Fruit fly (Drosophila melanogaster) whole organism, embryonic: Measurements from ENCODE around the gene CG34461.

Experiments used
- CG10147 ChIP-seq: fragments of 200-800 bp; sonication (Bioruptor generic); optimal IDR thresholded peaks from 2 replicates; lab custom pipeline; 2019; ENCODE audit warnings: missing biosample characterization, mild to moderate bottlenecking, missing genetic modification characterization, moderate library complexity
- CG10366 ChIP-seq: fragments of 200-800 bp; sonication (Bioruptor generic); IDR thresholded peaks from 2 replicates; pipeline ENCODE4 v1.3.6; 2022; ENCODE audit warnings: missing biosample characterization, missing genetic modification characterization
- CG11093 ChIP-seq: fragments of 200-800 bp; sonication (Bioruptor generic); IDR thresholded peaks from 3 replicates; pipeline ENCODE4 v1.3.6; 2022; ENCODE audit warnings: missing biosample characterization, missing genetic modification characterization
- CG1233 ChIP-seq: fragments of 200-800 bp; sonication (Bioruptor generic); optimal IDR thresholded peaks from 4 replicates; lab custom pipeline; 2018; ENCODE audit warnings: missing biosample characterization, mild to moderate bottlenecking, missing genetic modification characterization
- CG13123 ChIP-seq: fragments of 200-800 bp; sonication (Bioruptor generic); optimal IDR thresholded peaks from 2 replicates; lab custom pipeline; 2016; ENCODE audit warnings: missing biosample characterization, missing genetic modification characterization
- CG1602 ChIP-seq: fragments of 200-800 bp; sonication (Bioruptor generic); optimal IDR thresholded peaks from 3 replicates; lab custom pipeline; 2016; ENCODE audit warnings: missing biosample characterization, missing genetic modification characterization
- CG17359 ChIP-seq: fragments of 200-800 bp; sonication (Bioruptor generic); optimal IDR thresholded peaks from 3 replicates; lab custom pipeline; 2018; ENCODE audit warnings: missing biosample characterization, mild to moderate bottlenecking, missing genetic modification characterization, moderate library complexity
- CG17568 ChIP-seq: fragments of 200-800 bp; sonication (Bioruptor generic); optimal IDR thresholded peaks from 2 replicates; lab custom pipeline; 2018; ENCODE audit warnings: missing biosample characterization, mild to moderate bottlenecking, missing genetic modification characterization, moderate library complexity
- CG17912 ChIP-seq: fragments of 200-800 bp; sonication (Bioruptor generic); optimal IDR thresholded peaks from 2 replicates; lab custom pipeline; 2018; ENCODE audit warnings: missing biosample characterization, mild to moderate bottlenecking, missing genetic modification characterization
- CG1792 ChIP-seq: fragments of 200-800 bp; sonication (Bioruptor generic); optimal IDR thresholded peaks from 2 replicates; lab custom pipeline; 2016; ENCODE audit warnings: missing biosample characterization, missing genetic modification characterization
- CG18011 ChIP-seq: fragments of 200-800 bp; sonication (Bioruptor generic); optimal IDR thresholded peaks from 2 replicates; lab custom pipeline; 2017; ENCODE audit warnings: missing biosample characterization, missing genetic modification characterization, mild to moderate bottlenecking, moderate library complexity, missing genotype
- CG18599 ChIP-seq: fragments of 200-800 bp; sonication (Bioruptor generic); optimal IDR thresholded peaks from 3 replicates; lab custom pipeline; 2017; ENCODE audit warnings: missing biosample characterization, missing genetic modification characterization, mild to moderate bottlenecking, moderate library complexity, missing genetic modification reagents
- CG2875 ChIP-seq: fragments of 200-800 bp; sonication (Bioruptor generic); optimal IDR thresholded peaks from 2 replicates; lab custom pipeline; 2017; ENCODE audit warnings: missing biosample characterization, mild to moderate bottlenecking, missing genetic modification characterization, missing genetic modification reagents
- CG4282 ChIP-seq: fragments of 200-800 bp; sonication (Bioruptor generic); optimal IDR thresholded peaks from 2 replicates; lab custom pipeline; 2016; ENCODE audit warnings: missing biosample characterization, missing genetic modification characterization
- CG4424 ChIP-seq: fragments of 200-800 bp; sonication (Bioruptor generic); optimal IDR thresholded peaks from 3 replicates; lab custom pipeline; 2016; ENCODE audit warnings: missing biosample characterization, missing genetic modification characterization
- CG4730 ChIP-seq: fragments of 200-800 bp; sonication (Bioruptor generic); IDR thresholded peaks from 2 replicates; pipeline ENCODE4 v1.3.6; 2022; ENCODE audit warnings: missing biosample characterization, missing genetic modification characterization
- CG7839 ChIP-seq: fragments of 200-800 bp; sonication (Bioruptor generic); optimal IDR thresholded peaks from 3 replicates; lab custom pipeline; 2018; ENCODE audit warnings: missing biosample characterization, mild to moderate bottlenecking, missing genetic modification characterization, moderate library complexity
- Dbx ChIP-seq: fragments of 200-800 bp; sonication (Bioruptor generic); IDR thresholded peaks from 3 replicates; pipeline ENCODE4 v1.3.6; 2022; ENCODE audit warnings: missing biosample characterization, missing genetic modification characterization
- Dfd ChIP-seq, 2 experiments: fragments of >200 bp; optimal IDR thresholded peaks; 2 replicates each; lab custom pipeline; 2017; ENCODE audit warnings: missing biosample characterization in 2 of 2, missing genetic modification characterization in 2 of 2
- Ets97D ChIP-seq: fragments of 200-800 bp; sonication (Bioruptor generic); optimal IDR thresholded peaks from 3 replicates; lab custom pipeline; 2016; ENCODE audit warnings: missing biosample characterization, missing genetic modification characterization
- Hr78 ChIP-seq, 2 experiments: fragments of 200-800 bp in 1 of 2; fragments of >200 bp in 1 of 2; sonication (Bioruptor generic) in 1 of 2; optimal IDR thresholded peaks; 2 replicates each; lab custom pipeline; 2017 to 2019; ENCODE audit warnings: missing biosample characterization in 2 of 2, missing genetic modification characterization in 2 of 2, mild to moderate bottlenecking in 1 of 2, moderate library complexity in 1 of 2
- Hsf ChIP-seq: fragments of 200-800 bp; sonication (Bioruptor generic); optimal IDR thresholded peaks from 3 replicates; lab custom pipeline; 2016; ENCODE audit warnings: missing biosample characterization, missing genetic modification characterization
- Myb ChIP-seq: fragments of 200-800 bp; sonication (Bioruptor generic); optimal IDR thresholded peaks from 2 replicates; lab custom pipeline; 2016; ENCODE audit warnings: missing biosample characterization, missing genetic modification characterization
- Nf-YA ChIP-seq: fragments of 200-800 bp; sonication (Bioruptor generic); IDR thresholded peaks from 2 replicates; pipeline ENCODE4 v1.3.6; 2022; ENCODE audit warnings: missing biosample characterization, missing genetic modification characterization
- Pdp1 ChIP-seq, 2 experiments: fragments of 200-800 bp; sonication (Bioruptor generic); optimal IDR thresholded peaks; 3 replicates each; lab custom pipeline; 2016; ENCODE audit warnings: missing biosample characterization in 2 of 2, missing genetic modification characterization in 2 of 2, mild to moderate bottlenecking in 1 of 2, moderate library complexity in 1 of 2
- Sin3A ChIP-seq: fragments of >200 bp; optimal IDR thresholded peaks from 2 replicates; lab custom pipeline; 2018
- Sox100B ChIP-seq: fragments of 200-800 bp; sonication (Bioruptor generic); optimal IDR thresholded peaks from 3 replicates; lab custom pipeline; 2018; ENCODE audit warnings: missing biosample characterization, mild to moderate bottlenecking, missing genetic modification characterization
- Spps ChIP-seq: fragments of 200-800 bp; sonication (Bioruptor generic); optimal IDR thresholded peaks from 2 replicates; lab custom pipeline; 2018; ENCODE audit warnings: missing biosample characterization, mild to moderate bottlenecking, missing genetic modification characterization
- YL-1 ChIP-seq: fragments of 200-800 bp; sonication (Bioruptor generic); optimal IDR thresholded peaks from 3 replicates; lab custom pipeline; 2017; ENCODE audit warnings: missing biosample characterization, mild to moderate bottlenecking, missing genetic modification characterization
- al ChIP-seq: fragments of 200-800 bp; sonication (Bioruptor generic); IDR thresholded peaks from 2 replicates; pipeline ENCODE4 v1.3.6; 2022; ENCODE audit warnings: missing biosample characterization, missing genetic modification characterization
- ash1 ChIP-seq: fragments of 200-800 bp; sonication (Bioruptor generic); optimal IDR thresholded peaks from 2 replicates; lab custom pipeline; 2018; ENCODE audit warnings: missing biosample characterization, mild to moderate bottlenecking, missing genetic modification characterization
- bab2 ChIP-seq: fragments of 200-800 bp; sonication (Bioruptor generic); optimal IDR thresholded peaks from 2 replicates; lab custom pipeline; 2016; ENCODE audit warnings: missing biosample characterization, missing genetic modification characterization
- chinmo ChIP-seq: fragments of 200-800 bp; sonication (Bioruptor generic); IDR thresholded peaks from 4 replicates; pipeline ENCODE4 v1.3.6; 2022; ENCODE audit warnings: missing biosample characterization, missing genetic modification characterization; ENCODE audit not compliant: partially characterized antibody
- croc ChIP-seq: fragments of 200-800 bp; sonication (Bioruptor generic); conservative IDR thresholded peaks from 3 replicates; pipeline ENCODE4 v1.3.6; 2022; ENCODE audit warnings: missing biosample characterization, missing genetic modification characterization
- crp ChIP-seq, 2 experiments: fragments of 200-800 bp; sonication (Bioruptor generic); optimal IDR thresholded peaks; 2 replicates in 1 of 2; 3 replicates in 1 of 2; lab custom pipeline; 2017; ENCODE audit warnings: missing biosample characterization in 2 of 2, missing genetic modification characterization in 2 of 2, mild to moderate bottlenecking in 1 of 2, moderate library complexity in 1 of 2
- ems ChIP-seq: fragments of 200-800 bp; sonication (Bioruptor generic); optimal IDR thresholded peaks from 3 replicates; lab custom pipeline; 2016; ENCODE audit warnings: missing biosample characterization, missing genetic modification characterization
- ftz-f1 ChIP-seq: fragments of 200-800 bp; sonication (Bioruptor generic); optimal IDR thresholded peaks from 2 replicates; lab custom pipeline; 2016; ENCODE audit warnings: missing biosample characterization, missing genetic modification characterization
- grau ChIP-seq: fragments of 200-800 bp; optimal IDR thresholded peaks from 3 replicates; lab custom pipeline; 2019; ENCODE audit warnings: missing biosample characterization, mild to moderate bottlenecking, missing genetic modification characterization, moderate library complexity
- gro ChIP-seq: fragments of 200-800 bp; sonication (Bioruptor generic); optimal IDR thresholded peaks from 2 replicates; lab custom pipeline; 2016; ENCODE audit warnings: missing biosample characterization, missing genetic modification characterization
- hbn ChIP-seq: fragments of 200-800 bp; sonication (Bioruptor generic); IDR thresholded peaks from 2 replicates; pipeline ENCODE4 v1.3.6; 2022; ENCODE audit warnings: missing biosample characterization, missing genetic modification characterization; ENCODE audit not compliant: partially characterized antibody
- ind ChIP-seq: fragments of 200-800 bp; sonication (Bioruptor generic); optimal IDR thresholded peaks from 3 replicates; lab custom pipeline; 2016; ENCODE audit warnings: missing biosample characterization, missing genetic modification characterization
- kay ChIP-seq: fragments of 200-800 bp; sonication (Bioruptor generic); optimal IDR thresholded peaks from 2 replicates; lab custom pipeline; 2016; ENCODE audit warnings: missing biosample characterization, missing genetic modification characterization
- ken ChIP-seq: fragments of 200-800 bp; sonication (Bioruptor generic); IDR thresholded peaks from 3 replicates; pipeline ENCODE4 v1.3.6; 2022; ENCODE audit warnings: missing biosample characterization, missing genetic modification characterization
- knrl ChIP-seq: fragments of 200-800 bp; sonication (Bioruptor generic); IDR thresholded peaks from 3 replicates; pipeline ENCODE4 v1.3.6; 2022; ENCODE audit warnings: missing biosample characterization, missing genetic modification characterization; ENCODE audit not compliant: partially characterized antibody
- lab ChIP-seq: fragments of 200-800 bp; sonication (Bioruptor generic); optimal IDR thresholded peaks from 3 replicates; lab custom pipeline; 2017; ENCODE audit warnings: missing biosample characterization, missing genetic modification characterization, mild to moderate bottlenecking, moderate library complexity, missing genetic modification reagents
- lilli ChIP-seq: fragments of 200-800 bp; sonication (Bioruptor generic); optimal IDR thresholded peaks from 3 replicates; lab custom pipeline; 2016; ENCODE audit warnings: missing biosample characterization, missing genetic modification characterization
- lmd ChIP-seq: fragments of 200-800 bp; sonication (Bioruptor generic); IDR thresholded peaks from 2 replicates; pipeline ENCODE4 v1.3.6; 2022; ENCODE audit warnings: missing biosample characterization, missing genetic modification characterization
- row ChIP-seq: fragments of 200-800 bp; sonication (Bioruptor generic); IDR thresholded peaks from 3 replicates; pipeline ENCODE4 v1.3.6; 2022; ENCODE audit warnings: missing biosample characterization, missing genetic modification characterization
- sens-2 ChIP-seq: fragments of 200-800 bp; sonication (Bioruptor generic); IDR thresholded peaks from 2 replicates; pipeline ENCODE4 v1.3.6; 2022; ENCODE audit warnings: missing biosample characterization, missing genetic modification characterization
- tgo ChIP-seq: fragments of 200-800 bp; sonication (Bioruptor generic); IDR thresholded peaks from 3 replicates; pipeline ENCODE4 v1.3.6; 2022; ENCODE audit warnings: missing biosample characterization, missing genetic modification characterization

CG34461 gene

DNA sequence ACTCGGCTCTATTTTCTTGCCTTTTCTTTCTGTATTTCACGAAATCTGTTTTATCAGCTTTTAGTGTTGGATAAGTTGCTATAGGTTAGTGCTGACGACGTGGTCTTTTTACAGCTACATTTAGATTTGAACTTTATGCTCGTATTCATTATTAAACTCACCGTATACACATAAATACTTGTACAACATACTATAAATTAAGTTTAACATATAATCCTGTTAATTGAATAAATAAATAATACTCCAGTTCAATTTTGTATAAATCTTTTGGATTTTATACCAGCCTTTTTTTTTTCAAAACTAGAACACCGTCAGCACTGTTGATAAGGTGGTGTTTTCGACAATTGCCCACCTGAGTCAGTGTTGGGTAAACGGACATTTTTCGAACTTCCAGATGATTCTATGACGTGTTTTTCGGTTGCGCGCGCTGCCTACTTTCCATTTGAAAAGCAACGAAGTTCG, 16.7 kb upstream of the CG34461 start, which contains the start of gene BI-1 (continued):
- TF ChIP-seq bab2 (peak; percentile 27), Hsf (peak; percentile 52), YL-1 (GFP tag; lab: Kevin White, UChicago) (peak; percentile 88), tgo (GFP tag; lab: Robert Waterston, UW) (peak; percentile 45; the same call in 2 of the 3 replicates), Hr78 (GFP tag; optimal IDR thresholded peaks at IDR 0.05; lab: Kevin White, UChicago) (no peak), CG10147 (GFP tag; lab: Kevin White, UChicago) (peak; percentile 83), lmd (GFP tag; lab: Robert Waterston, UW) (peak; percentile 54; the same call in 1 of the 2 replicates), gro (GFP tag; lab: Kevin White, UChicago) (peak; percentile 54), CG7839 (tag; lab: Kevin White, UChicago) (peak; percentile 74), ftz-f1 (GFP tag; lab: Kevin White, UChicago) (peak; percentile 18), ind (peak; percentile 65), CG18599 (peak; percentile 81), croc (peak; percentile 16; the same call in 1 of the 3 replicates), ash1 (GFP tag; lab: Kevin White, UChicago) (no peak), ken (GFP tag; lab: Robert Waterston, UW) (0 out of 3 replicates have a peak, but pooled peaks have one; percentile 15), chinmo (GFP tag; lab: Robert Waterston, UW) (no peak), CG1792 (GFP tag; lab: Kevin White, UChicago) (no peak), CG13123 (GFP tag; lab: Kevin White, UChicago) (no peak), al (GFP tag; lab: Robert Waterston, UW) (peak; percentile 53), kay (GFP tag; lab: Kevin White, UChicago) (peak; percentile 80), Spps (tag; lab: Kevin White, UChicago) (no peak), Pdp1 (GFP tag; optimal IDR thresholded peaks at IDR 0.05; lab: Kevin White, UChicago) (peak; percentile 38 to 60), CG2875 (GFP tag; lab: Kevin White, UChicago) (peak; percentile 15), ems (GFP tag; lab: Kevin White, UChicago) (peak; percentile 28), Sox100B (peak; percentile 79), knrl (GFP tag; lab: Robert Waterston, UW) (0 out of 3 replicates have a peak, but pooled peaks have one; percentile 23), lab (peak; percentile 83), CG1233 (GFP tag; lab: Kevin White, UChicago) (peak; percentile 79), CG4730 (GFP tag; lab: Robert Waterston, UW) (no peak), hbn (0 out of 2 replicates have a peak, but pooled peaks have one; percentile 16), Nf-YA (GFP tag; lab: Robert Waterston, UW) (0 out of 2 replicates have a peak, but pooled peaks have one; percentile 21), CG17359 (tag; lab: Kevin White, UChicago) (peak; percentile 39), CG1602 (GFP tag; lab: Kevin White, UChicago) (peak; percentile 43), CG4424 (GFP tag; lab: Kevin White, UChicago) (peak; percentile 73), CG17912 (GFP tag; lab: Kevin White, UChicago) (no peak), Ets97D (GFP tag; lab: Kevin White, UChicago) (peak; percentile 9), CG17568 (peak; percentile 4), Dfd (GFP tag; optimal IDR thresholded peaks at IDR 0.05; lab: Kevin White, UChicago) (no peak), lilli (GFP tag; lab: Kevin White, UChicago) (peak; percentile 59), crp (GFP tag; optimal IDR thresholded peaks at IDR 0.05; lab: Kevin White, UChicago) (peak; percentile 2 to 83), Myb (peak; percentile 31), CG4282 (GFP tag; lab: Kevin White, UChicago) (no peak), row (peak; percentile 94), grau (tag; lab: Kevin White, UChicago) (peak; percentile 79), Dbx (GFP tag; lab: Robert Waterston, UW) (peak; percentile 74; the same call in 2 of the 3 replicates), CG18011 (GFP tag; lab: Kevin White, UChicago) (peak; percentile 49), CG10366 (GFP tag; lab: Robert Waterston, UW) (0 out of 2 replicates have a peak, but pooled peaks have one; percentile 7), Sin3A (peak; percentile 42), CG11093 (no peak), sens-2 (no peak)
